Worm (Caenorhabditis elegans) whole organism, L1 larva: ENCODE results near the gene skpo-3.
A peak's percentile ranks its signal among the peaks of the same experiment; 100 is the strongest.

Experiments used
- C34B4.2 ChIP-seq: sonication (generic microtip); optimal IDR thresholded peaks from 2 replicates; lab custom pipeline; 2017; ENCODE audit warnings: mild to moderate bottlenecking, missing genetic modification characterization, missing compliant biosample characterization
- aha-1 ChIP-seq: fragments of 150-350 bp; optimal IDR thresholded peaks from 2 replicates; lab custom pipeline; 2014; ENCODE audit warnings: missing biosample characterization, missing genetic modification characterization
- alr-1 ChIP-seq: fragments of 200-800 bp; sonication (Bioruptor generic); optimal IDR thresholded peaks from 2 replicates; lab custom pipeline; 2018; ENCODE audit warnings: borderline replicate concordance, mild to moderate bottlenecking, missing genetic modification characterization, missing compliant biosample characterization
- aly-2 ChIP-seq: fragments of 150-350 bp; optimal IDR thresholded peaks from 2 replicates; lab custom pipeline; 2014; ENCODE audit warnings: missing biosample characterization, missing genetic modification characterization
- ceh-88 ChIP-seq: fragments of 200-800 bp; sonication (Bioruptor generic); IDR thresholded peaks from 2 replicates; pipeline ENCODE4 v1.3.6; 2022; ENCODE audit warnings: missing genetic modification characterization, missing compliant biosample characterization
- dpl-1 ChIP-seq, 3 experiments: fragments of 150-350 bp in 2 of 3; sonication (generic microtip) in 1 of 3; optimal IDR thresholded peaks; 2 replicates each; lab custom pipeline; 2014 to 2017; ENCODE audit warnings: missing biosample characterization in 3 of 3, missing genetic modification characterization in 3 of 3, missing genetic modification reagents in 3 of 3
- dsc-1 ChIP-seq: sonication (generic microtip); optimal IDR thresholded peaks from 2 replicates; lab custom pipeline; 2016; ENCODE audit warnings: mild to moderate bottlenecking, missing genetic modification characterization, missing compliant biosample characterization
- efl-1 ChIP-seq, 4 experiments: fragments of 150-350 bp; optimal IDR thresholded peaks in 3 of 4; peaks in 1 of 4; 1 replicate in 1 of 4; 2 replicates in 3 of 4; lab custom pipeline; 2014; ENCODE audit warnings: missing biosample characterization in 2 of 4, missing genetic modification characterization in 2 of 4, missing genetic modification reagents in 2 of 4
- efl-3 ChIP-seq: fragments of 200-800 bp; sonication (Bioruptor generic); optimal IDR thresholded peaks from 2 replicates; lab custom pipeline; 2018; ENCODE audit warnings: mild to moderate bottlenecking, missing genetic modification characterization, missing compliant biosample characterization
- egl-13 ChIP-seq: sonication (generic microtip); optimal IDR thresholded peaks from 2 replicates; lab custom pipeline; 2016; ENCODE audit warnings: missing genotype, missing genetic modification reagents, missing genetic modification characterization, missing compliant biosample characterization
- egl-27 ChIP-seq, 2 experiments: fragments of 150-350 bp in 1 of 2; sonication (generic microtip); optimal IDR thresholded peaks; 3 replicates each; lab custom pipeline; 2017 to 2018; ENCODE audit warnings: missing biosample characterization in 2 of 2, missing genetic modification characterization in 2 of 2, missing genetic modification reagents in 2 of 2
- elt-2 ChIP-seq: sonication (generic microtip); optimal IDR thresholded peaks from 2 replicates; lab custom pipeline; 2016; ENCODE audit warnings: missing genetic modification characterization, mild to moderate bottlenecking, inconsistent platforms, missing compliant biosample characterization, missing genetic modification reagents
- ets-5 ChIP-seq: fragments of 200-800 bp; sonication (Bioruptor generic); IDR thresholded peaks from 2 replicates; pipeline ENCODE4 v1.3.6; 2022; ENCODE audit warnings: missing genetic modification characterization, missing compliant biosample characterization
- fkh-10 ChIP-seq: sonication (generic microtip); optimal IDR thresholded peaks from 2 replicates; lab custom pipeline; 2017; ENCODE audit warnings: missing biosample characterization, missing genetic modification reagents, missing genetic modification characterization
- fkh-8 ChIP-seq: sonication (generic microtip); optimal IDR thresholded peaks from 2 replicates; lab custom pipeline; 2016; ENCODE audit warnings: mild to moderate bottlenecking, missing genetic modification characterization, missing compliant biosample characterization
- hlh-4 ChIP-seq: sonication (generic microtip); optimal IDR thresholded peaks from 2 replicates; lab custom pipeline; 2016; ENCODE audit warnings: mild to moderate bottlenecking, missing genetic modification characterization, missing compliant biosample characterization
- hpl-2 ChIP-seq: fragments of 150-350 bp; optimal IDR thresholded peaks from 2 replicates; lab custom pipeline; 2014; ENCODE audit warnings: missing biosample characterization, missing genetic modification reagents, missing genetic modification characterization
- irx-1 ChIP-seq: sonication (generic microtip); optimal IDR thresholded peaks from 2 replicates; lab custom pipeline; 2016; ENCODE audit warnings: missing genetic modification characterization, missing compliant biosample characterization
- jun-1 ChIP-seq: fragments of 150-350 bp; optimal IDR thresholded peaks from 2 replicates; lab custom pipeline; 2014; ENCODE audit warnings: missing biosample characterization, missing genetic modification reagents, missing genetic modification characterization
- lin-13 ChIP-seq: fragments of 150-350 bp; optimal IDR thresholded peaks from 2 replicates; lab custom pipeline; 2014; ENCODE audit warnings: missing biosample characterization, missing genetic modification reagents, missing genetic modification characterization
- lin-14 ChIP-seq: fragments of 200-800 bp; sonication (Bioruptor generic); optimal IDR thresholded peaks from 2 replicates; lab custom pipeline; 2018; ENCODE audit warnings: mild to moderate bottlenecking, missing genetic modification characterization, moderate library complexity, missing compliant biosample characterization
- lin-15B ChIP-seq: fragments of 150-350 bp; sonication (generic microtip); optimal IDR thresholded peaks from 3 replicates; lab custom pipeline; 2014; ENCODE audit warnings: missing biosample characterization, missing genetic modification characterization
- lsy-2 ChIP-seq, 2 experiments: fragments of 150-350 bp; optimal IDR thresholded peaks; 2 replicates each; lab custom pipeline; 2014; ENCODE audit warnings: missing biosample characterization in 2 of 2, missing genetic modification characterization in 2 of 2
- mdl-1 ChIP-seq, 2 experiments: fragments of 150-350 bp; optimal IDR thresholded peaks; 2 replicates each; lab custom pipeline; 2014 to 2017; ENCODE audit warnings: missing biosample characterization in 2 of 2, missing genetic modification characterization in 2 of 2, inconsistent platforms in 1 of 2
- nhr-11 ChIP-seq: fragments of 150-350 bp; optimal IDR thresholded peaks from 2 replicates; lab custom pipeline; 2014; ENCODE audit warnings: missing biosample characterization, missing genetic modification characterization
- nhr-12 ChIP-seq: sonication (generic microtip); optimal IDR thresholded peaks from 2 replicates; lab custom pipeline; 2017; ENCODE audit warnings: missing biosample characterization, missing genetic modification characterization
- nhr-20 ChIP-seq: sonication (generic microtip); optimal IDR thresholded peaks from 2 replicates; lab custom pipeline; 2016; ENCODE audit warnings: mild to moderate bottlenecking, missing genetic modification characterization, missing compliant biosample characterization
- nhr-237 ChIP-seq: fragments of 150-350 bp; optimal IDR thresholded peaks from 2 replicates; lab custom pipeline; 2014; ENCODE audit warnings: missing biosample characterization, missing genetic modification characterization
- nhr-28 ChIP-seq: fragments of 150-350 bp; optimal IDR thresholded peaks from 2 replicates; lab custom pipeline; 2014; ENCODE audit warnings: missing biosample characterization, missing genetic modification characterization
- nhr-47 ChIP-seq: sonication (generic microtip); optimal IDR thresholded peaks from 2 replicates; lab custom pipeline; 2016; ENCODE audit warnings: mild to moderate bottlenecking, missing genetic modification characterization, moderate library complexity, missing compliant biosample characterization
- nhr-71 ChIP-seq: sonication (generic microtip); optimal IDR thresholded peaks from 2 replicates; lab custom pipeline; 2016; ENCODE audit warnings: mild to moderate bottlenecking, missing genetic modification characterization, moderate library complexity, missing compliant biosample characterization
- nhr-76 ChIP-seq: sonication (generic microtip); optimal IDR thresholded peaks from 2 replicates; lab custom pipeline; 2017; ENCODE audit warnings: missing biosample characterization, missing genetic modification characterization
- nhr-77 ChIP-seq: fragments of 150-350 bp; optimal IDR thresholded peaks from 2 replicates; lab custom pipeline; 2014; ENCODE audit warnings: missing biosample characterization, missing genetic modification characterization
- nhr-84 ChIP-seq: sonication (generic microtip); optimal IDR thresholded peaks from 2 replicates; lab custom pipeline; 2017; ENCODE audit warnings: missing biosample characterization, missing genetic modification characterization
- pqm-1 ChIP-seq: sonication (generic microtip); optimal IDR thresholded peaks from 3 replicates; lab custom pipeline; 2017; ENCODE audit warnings: missing biosample characterization, missing genetic modification characterization
- rnt-1 ChIP-seq: sonication (generic microtip); optimal IDR thresholded peaks from 2 replicates; lab custom pipeline; 2016; ENCODE audit warnings: mild to moderate bottlenecking, missing genetic modification characterization, moderate library complexity, missing compliant biosample characterization
- skn-1 ChIP-seq: fragments of 150-350 bp; optimal IDR thresholded peaks from 2 replicates; lab custom pipeline; 2014; ENCODE audit warnings: missing biosample characterization, missing genetic modification characterization
- snpc-4 ChIP-seq: fragments of 150-350 bp; optimal IDR thresholded peaks from 2 replicates; lab custom pipeline; 2014; ENCODE audit warnings: missing biosample characterization, missing genetic modification characterization
- snu-23 ChIP-seq: sonication (generic microtip); optimal IDR thresholded peaks from 2 replicates; lab custom pipeline; 2016; ENCODE audit warnings: missing genetic modification characterization, missing compliant biosample characterization
- sox-4 ChIP-seq: sonication (generic microtip); optimal IDR thresholded peaks from 2 replicates; lab custom pipeline; 2016; ENCODE audit warnings: missing genetic modification characterization, missing compliant biosample characterization
- sptf-1 ChIP-seq: fragments of 150-350 bp; optimal IDR thresholded peaks from 2 replicates; lab custom pipeline; 2014; ENCODE audit warnings: missing biosample characterization, missing genetic modification characterization
- swsn-7 ChIP-seq: sonication (generic microtip); optimal IDR thresholded peaks from 2 replicates; lab custom pipeline; 2016; ENCODE audit warnings: missing genetic modification characterization, missing compliant biosample characterization
- tbx-2 ChIP-seq: sonication (generic microtip); optimal IDR thresholded peaks from 2 replicates; lab custom pipeline; 2016; ENCODE audit warnings: missing genetic modification characterization, missing compliant biosample characterization
- unc-130 ChIP-seq: fragments of 150-350 bp; optimal IDR thresholded peaks from 2 replicates; lab custom pipeline; 2017; ENCODE audit warnings: missing biosample characterization, missing genetic modification characterization, inconsistent platforms
- unc-30 ChIP-seq: sonication (generic microtip); optimal IDR thresholded peaks from 2 replicates; lab custom pipeline; 2017; ENCODE audit warnings: missing biosample characterization, missing genetic modification characterization
- unc-62 ChIP-seq: fragments of 150-350 bp; optimal IDR thresholded peaks from 2 replicates; lab custom pipeline; 2014; ENCODE audit warnings: missing biosample characterization, missing genetic modification reagents, missing genetic modification characterization
- unc-98 ChIP-seq: fragments of 200-800 bp; sonication (Bioruptor generic); IDR thresholded peaks from 2 replicates; pipeline ENCODE4 v1.3.6; 2022; ENCODE audit warnings: missing genetic modification characterization, missing compliant biosample characterization
- vab-15 ChIP-seq: sonication (generic microtip); optimal IDR thresholded peaks from 2 replicates; lab custom pipeline; 2017; ENCODE audit warnings: missing genotype, mild to moderate bottlenecking, missing genetic modification characterization, missing compliant biosample characterization
- xbp-1 ChIP-seq: sonication (generic microtip); optimal IDR thresholded peaks from 2 replicates; lab custom pipeline; 2016; ENCODE audit warnings: missing genetic modification characterization, missing compliant biosample characterization
- zip-4 ChIP-seq: fragments of 200-800 bp; sonication (Bioruptor generic); optimal IDR thresholded peaks from 2 replicates; lab custom pipeline; 2018; ENCODE audit warnings: mild to moderate bottlenecking, missing genetic modification characterization, moderate library complexity, missing compliant biosample characterization

skpo-3 gene

ce11 chrII:7273517-7273916 is 27.8 kb downstream of the skpo-3 start:
- TF ChIP-seq rnt-1 = no peak
- no peak for TF ChIP-seq unc-62 (GFP tag; lab: Kevin White, UChicago)
- TF ChIP-seq fkh-8 = no peak
- TF ChIP-seq nhr-11 (tag; lab: Kevin White, UChicago) = no peak
- TF ChIP-seq nhr-20 = peak; percentile 12
- TF ChIP-seq dsc-1 (tag; lab: Kevin White, UChicago) = no peak
- peak; percentile 61 for TF ChIP-seq pqm-1 (tag; lab: Kevin White, UChicago)
- no peak for TF ChIP-seq unc-30 (tag; lab: Kevin White, UChicago)
- peak; percentile 71 for TF ChIP-seq elt-2 (tag; lab: Kevin White, UChicago)
- no peak for TF ChIP-seq fkh-10 (GFP tag; lab: Kevin White, UChicago)
- no peak for TF ChIP-seq zip-4
- peak; percentile 31 for TF ChIP-seq lin-14
- TF ChIP-seq nhr-12 (tag; lab: Kevin White, UChicago) = no peak
- TF ChIP-seq mdl-1 (tag; optimal IDR thresholded peaks at IDR 0.05; lab: Kevin White, UChicago) = peak in 1 of 2 experiments; percentile 16

- TF ChIP-seq elt-2 (tag; lab: Kevin White, UChicago) = peak; percentile 88
- no peak for TF ChIP-seq nhr-77
- peak; percentile 20 for TF ChIP-seq nhr-20
- peak; percentile 24 for TF ChIP-seq nhr-71 (tag; lab: Kevin White, UChicago)
Observed at ce11 chrII:7277257-7277656, 31.6 kb downstream of the skpo-3 start.

ce11 chrII:7277925-7278324 is 32.2 kb downstream of the skpo-3 start:
- no peak for TF ChIP-seq aha-1 (tag; lab: Kevin White, UChicago)
- no peak for TF ChIP-seq irx-1
- TF ChIP-seq alr-1 (tag; lab: Kevin White, UChicago) = no peak
- TF ChIP-seq xbp-1 (tag; lab: Kevin White, UChicago) = no peak
- TF ChIP-seq efl-3 (GFP tag; lab: Kevin White, UChicago) = no peak
- no peak for TF ChIP-seq hpl-2 (GFP tag; lab: Kevin White, UChicago)
- TF ChIP-seq ceh-88 (GFP tag; lab: Robert Waterston, UW) = no peak
- TF ChIP-seq nhr-77 = no peak
- no peak for TF ChIP-seq elt-2 (tag; lab: Kevin White, UChicago)
- TF ChIP-seq swsn-7 (tag; lab: Kevin White, UChicago) = no peak
- no peak for TF ChIP-seq nhr-237
- TF ChIP-seq unc-130 (tag; lab: Kevin White, UChicago) = no peak
- no peak for TF ChIP-seq nhr-76 (tag; lab: Kevin White, UChicago)
- no peak for TF ChIP-seq egl-27 (tag; optimal IDR thresholded peaks at IDR 0.05; lab: Kevin White, UChicago)
- no peak for TF ChIP-seq nhr-84 (tag; lab: Kevin White, UChicago)
- TF ChIP-seq ets-5 (GFP tag; lab: Robert Waterston, UW) = no peak
- no peak for TF ChIP-seq vab-15 (tag; lab: Kevin White, UChicago)
- TF ChIP-seq tbx-2 = peak; percentile 10
- TF ChIP-seq efl-1 (optimal IDR thresholded peaks at IDR 0.05; lab: Kevin White, UChicago) = no peak
- no peak for TF ChIP-seq efl-1 (GFP tag; optimal IDR thresholded peaks at IDR 0.05 in 1 of 2; lab: Kevin White, UChicago)
- peak in 1 of 2 experiments; percentile 13 for TF ChIP-seq lsy-2 (tag; optimal IDR thresholded peaks at IDR 0.05; lab: Kevin White, UChicago)
- TF ChIP-seq C34B4.2 (tag; lab: Kevin White, UChicago) = no peak
- TF ChIP-seq nhr-47 (tag; lab: Kevin White, UChicago) = no peak
- no peak for TF ChIP-seq egl-13 (tag; lab: Kevin White, UChicago)
- TF ChIP-seq nhr-71 (tag; lab: Kevin White, UChicago) = peak; percentile 33
- no peak for TF ChIP-seq dpl-1 (GFP tag; optimal IDR thresholded peaks at IDR 0.05; lab: Kevin White, UChicago)
- no peak for TF ChIP-seq aly-2 (tag; lab: Kevin White, UChicago)
- no peak for TF ChIP-seq lin-15B (tag; lab: Kevin White, UChicago)
- no peak for TF ChIP-seq skn-1 (tag; lab: Kevin White, UChicago)
- no peak for TF ChIP-seq sptf-1 (tag; lab: Kevin White, UChicago)
- TF ChIP-seq snu-23 = peak; percentile 16
- TF ChIP-seq fkh-10 (GFP tag; lab: Kevin White, UChicago) = no peak
- TF ChIP-seq hlh-4 (tag; lab: Kevin White, UChicago) = no peak
- no peak for TF ChIP-seq unc-98 (GFP tag; lab: Robert Waterston, UW)
- TF ChIP-seq nhr-28 (tag; lab: Kevin White, UChicago) = no peak
- no peak for TF ChIP-seq nhr-12 (tag; lab: Kevin White, UChicago)
- TF ChIP-seq jun-1 (tag; lab: Kevin White, UChicago) = no peak
- TF ChIP-seq fkh-8 = no peak
- no peak for TF ChIP-seq sox-4 (tag; lab: Kevin White, UChicago)
- TF ChIP-seq lin-13 (GFP tag; lab: Kevin White, UChicago) = no peak
- no peak for TF ChIP-seq snpc-4
